Worm (Caenorhabditis elegans) whole organism, early embryonic: ENCODE data around the gene rpl-42.

Experiments
- B0310.2 ChIP-seq: sonication (generic microtip); optimal IDR thresholded peaks from 2 replicates; lab custom pipeline; 2016; ENCODE audit warnings: mild to moderate bottlenecking, missing genetic modification characterization, missing compliant biosample characterization
- aly-1 ChIP-seq: sonication (generic microtip); optimal IDR thresholded peaks from 2 replicates; lab custom pipeline; 2016; ENCODE audit warnings: missing genetic modification characterization, missing compliant biosample characterization
- ceh-36 ChIP-seq: sonication (generic microtip); optimal IDR thresholded peaks from 2 replicates; lab custom pipeline; 2016; ENCODE audit warnings: missing genetic modification characterization, inconsistent platforms, missing compliant biosample characterization
- sea-1 ChIP-seq: fragments of 200-800 bp; sonication (Bioruptor generic); conservative IDR thresholded peaks from 2 replicates; pipeline ENCODE4 v1.3.6; 2022; ENCODE audit warnings: missing genetic modification characterization, missing compliant biosample characterization

ce11 chrII:11140140-11140539, 47.6 kb downstream of the rpl-42 start, which contains the start of gene F40F8.4:
- TF ChIP-seq aly-1 (tag; lab: Kevin White, UChicago) (no peak), ceh-36 (tag; lab: Kevin White, UChicago) (no peak), sea-1 (no peak), B0310.2 (tag; lab: Kevin White, UChicago) (no peak)
